Worm (Caenorhabditis elegans): ENCODE measurements around the gene F36H1.3.

Gene F36H1.3

ce11 chrIV:11019962-11020550 is 29.9 kb upstream of the F36H1.3 start, which contains the start of gene F13H10.8:
Gene F13H10.8, plus strand, starts transcription at chrIV:11020517.
- TF ChIP-seq snpc-1.2 (GFP tag; IDR thresholded peaks at IDR 0.05) (no peak), zip-2 (tag; optimal IDR thresholded peaks at IDR 0.05) (no peak), madf-5 (GFP tag; IDR thresholded peaks at IDR 0.05) (no peak), T20F7.1 (GFP tag; optimal IDR thresholded peaks at IDR 0.05) (no peak), skn-1 (tag; optimal IDR thresholded peaks at IDR 0.05) (no peak), snpc-4 (tag; optimal IDR thresholded peaks at IDR 0.05) (no peak), attf-4 (tag; optimal IDR thresholded peaks at IDR 0.05) (no peak), aha-1 (tag) (no peak), F37D6.2 (tag; optimal IDR thresholded peaks at IDR 0.05) (no peak), unc-39 (tag; optimal IDR thresholded peaks at IDR 0.05) (no peak), jun-1 (tag; optimal IDR thresholded peaks at IDR 0.05) (no peak), hlh-11 (tag; optimal IDR thresholded peaks at IDR 0.05) (peak; percentile 69), mxl-3 (GFP tag; optimal IDR thresholded peaks at IDR 0.05) (peak; percentile 7), unc-62 (GFP tag; optimal IDR thresholded peaks at IDR 0.05 in 1 of 2) (no peak), unc-62 (tag; optimal IDR thresholded peaks at IDR 0.05) (no peak), cey-2 (tag; optimal IDR thresholded peaks at IDR 0.05; ENCODE audit: borderline replicate concordance, insufficient read depth) (no peak), mxl-2 (GFP tag; conservative IDR thresholded peaks at IDR 0.05) (no peak), Y48G9A.11 (GFP tag; IDR thresholded peaks at IDR 0.05) (no peak), lin-38 (GFP tag; IDR thresholded peaks at IDR 0.05) (peak; percentile 92), D1046.2 (GFP tag; IDR thresholded peaks at IDR 0.05) (no peak), duxl-1 (tag; optimal IDR thresholded peaks at IDR 0.05; ENCODE audit: poor library complexity) (no peak), F49E8.2 (tag; optimal IDR thresholded peaks at IDR 0.05; ENCODE audit: borderline replicate concordance) (no peak), zfp-2 (tag; optimal IDR thresholded peaks at IDR 0.05) (no peak), lin-13 (GFP tag; optimal IDR thresholded peaks at IDR 0.05) (no peak), unc-130 (GFP tag; optimal IDR thresholded peaks at IDR 0.05) (no peak), egl-43 (GFP tag; IDR thresholded peaks at IDR 0.05) (no peak), mes-2 (tag; optimal IDR thresholded peaks at IDR 0.05; ENCODE audit: poor library complexity, severe bottlenecking) (peak; percentile 32), zag-1 (tag; optimal IDR thresholded peaks at IDR 0.05) (no peak), ztf-11 (tag; optimal IDR thresholded peaks at IDR 0.05) (no peak), lin-1 (GFP tag; IDR thresholded peaks at IDR 0.05) (0 out of 2 replicates have a peak, but pooled peaks have one; percentile 51), hlh-30 (tag; optimal IDR thresholded peaks at IDR 0.05; ENCODE audit: insufficient read depth) (peak; percentile 30), tra-1 (GFP tag; IDR thresholded peaks at IDR 0.05) (no peak), F10B5.3 (tag; optimal IDR thresholded peaks at IDR 0.05) (no peak), madf-9 (GFP tag; conservative IDR thresholded peaks at IDR 0.05) (no peak), ceh-28 (tag; optimal IDR thresholded peaks at IDR 0.05) (no peak), dmd-8 (GFP tag; IDR thresholded peaks at IDR 0.05) (no peak), mdl-1 (tag; optimal IDR thresholded peaks at IDR 0.05) (peak in 1 of 2 experiments; percentile 44), nhr-25 (tag; optimal IDR thresholded peaks at IDR 0.05; ENCODE audit: borderline replicate concordance, insufficient read depth) (no peak), gei-8 (GFP tag; optimal IDR thresholded peaks at IDR 0.05) (no peak), ztf-7 (tag; optimal IDR thresholded peaks at IDR 0.05) (no peak), rbr-2 (tag; optimal IDR thresholded peaks at IDR 0.05) (no peak), aly-2 (tag; optimal IDR thresholded peaks at IDR 0.05) (no peak), pqm-1 (tag; optimal IDR thresholded peaks at IDR 0.05) (peak; percentile 58), ama-1 (optimal IDR thresholded peaks at IDR 0.05) (no peak), ces-1 (GFP tag; optimal IDR thresholded peaks at IDR 0.05) (no peak), nhr-77 (tag; optimal IDR thresholded peaks at IDR 0.05) (peak; percentile 3), lsy-2 (tag; optimal IDR thresholded peaks at IDR 0.05) (peak in 1 of 2 experiments; percentile 38), Y75B8A.6 (GFP tag; IDR thresholded peaks at IDR 0.05) (no peak), spr-1 (tag; optimal IDR thresholded peaks at IDR 0.05) (no peak), hif-1 (tag; optimal IDR thresholded peaks at IDR 0.05) (no peak), mep-1 (tag; optimal IDR thresholded peaks at IDR 0.05) (peak; percentile 21)
